Worm (Caenorhabditis elegans): ENCODE results near the gene C46H3.1.

DNA sequence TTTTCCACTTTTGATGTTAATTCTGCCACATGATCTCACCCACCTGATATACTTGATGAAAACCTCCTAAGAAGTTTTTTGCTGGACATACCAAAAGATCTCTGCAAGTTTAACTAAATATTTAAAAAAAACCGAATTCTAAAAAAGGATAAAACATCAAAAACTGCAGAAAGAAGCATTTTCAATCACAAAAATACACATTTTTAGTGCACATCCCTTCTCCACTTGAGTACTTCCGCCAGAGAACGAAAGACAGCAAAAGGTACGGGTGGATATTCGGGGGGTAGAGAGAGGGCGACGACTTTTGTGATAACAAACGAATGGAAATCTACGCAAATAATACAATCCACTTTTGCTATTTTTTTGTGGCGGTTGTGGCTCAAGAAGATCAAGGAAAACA is 21.5 kb downstream of the C46H3.1 start, which contains the start of gene C46H3.2:
- TF ChIP-seq rnt-1 (tag; optimal IDR thresholded peaks at IDR 0.05) (no peak), nhr-11 (tag; optimal IDR thresholded peaks at IDR 0.05) (no peak), unc-62 (GFP tag; optimal IDR thresholded peaks at IDR 0.05) (no peak), lin-39 (tag; optimal IDR thresholded peaks at IDR 0.05) (no peak)

All from whole organism, L1 larva.